Fruit fly (Drosophila melanogaster) whole organism, prepupa: ENCODE measurements around the gene Lztr1.
A peak's percentile ranks its signal among the peaks of the same experiment; 100 is the strongest.

Source experiments
- Blimp-1 ChIP-seq: fragments of 200-800 bp; sonication (Bioruptor generic); optimal IDR thresholded peaks from 3 replicates; lab custom pipeline; 2017; ENCODE audit warnings: missing biosample characterization, missing genetic modification characterization, mild to moderate bottlenecking, moderate library complexity, missing genetic modification reagents
- CG10631 ChIP-seq: fragments of 200-800 bp; sonication (Bioruptor generic); optimal IDR thresholded peaks from 2 replicates; lab custom pipeline; 2016; ENCODE audit warnings: missing biosample characterization, missing genetic modification characterization
- CG11762 ChIP-seq: fragments of 200-800 bp; sonication (Bioruptor generic); optimal IDR thresholded peaks from 3 replicates; lab custom pipeline; 2016; ENCODE audit warnings: missing biosample characterization, missing genetic modification characterization; ENCODE audit not compliant: insufficient read depth
- CG15336 ChIP-seq: fragments of 200-800 bp; sonication (Bioruptor generic); IDR thresholded peaks from 2 replicates; pipeline ENCODE4 v1.3.6; 2022; ENCODE audit warnings: missing biosample characterization, missing genetic modification characterization
- CG3032 ChIP-seq: fragments of 200-800 bp; optimal IDR thresholded peaks from 2 replicates; lab custom pipeline; 2019; ENCODE audit warnings: missing biosample characterization, mild to moderate bottlenecking, missing genetic modification characterization, moderate library complexity
- CG31627 ChIP-seq: fragments of 200-800 bp; sonication (Bioruptor generic); optimal IDR thresholded peaks from 3 replicates; lab custom pipeline; 2016; ENCODE audit warnings: missing biosample characterization, missing genetic modification characterization
- CG4318 ChIP-seq: fragments of 200-800 bp; sonication (Bioruptor generic); optimal IDR thresholded peaks from 3 replicates; lab custom pipeline; 2017; ENCODE audit warnings: missing biosample characterization, mild to moderate bottlenecking, missing genetic modification characterization
- CG6792 ChIP-seq: fragments of 200-800 bp; sonication (Bioruptor generic); optimal IDR thresholded peaks from 3 replicates; lab custom pipeline; 2016; ENCODE audit warnings: missing biosample characterization, missing genetic modification characterization
- CG7368 ChIP-seq: fragments of 200-800 bp; sonication (Bioruptor generic); optimal IDR thresholded peaks from 3 replicates; lab custom pipeline; 2016; ENCODE audit warnings: missing biosample characterization, missing genetic modification characterization
- CG8119 ChIP-seq: fragments of 200-800 bp; sonication (Bioruptor generic); IDR thresholded peaks from 3 replicates; pipeline ENCODE4 v1.3.6; 2022; ENCODE audit warnings: missing biosample characterization, missing genetic modification characterization
- CG9139 ChIP-seq: fragments of 200-800 bp; sonication (Bioruptor generic); optimal IDR thresholded peaks from 3 replicates; lab custom pipeline; 2017; ENCODE audit warnings: missing biosample characterization, mild to moderate bottlenecking, missing genetic modification characterization
- Eip78C ChIP-seq: fragments of 200-800 bp; sonication (Bioruptor generic); peaks from one replicate; lab custom pipeline; 2016; ENCODE audit warnings: missing biosample characterization, missing genetic modification characterization
- Eip93F ChIP-seq: fragments of 200-800 bp; sonication (Bioruptor generic); optimal IDR thresholded peaks from 2 replicates; lab custom pipeline; 2016; ENCODE audit warnings: missing biosample characterization, mild to moderate bottlenecking, missing genetic modification characterization
- Ets96B ChIP-seq: fragments of 200-800 bp; optimal IDR thresholded peaks from 2 replicates; lab custom pipeline; 2019; ENCODE audit warnings: missing biosample characterization, mild to moderate bottlenecking, missing genetic modification characterization, moderate library complexity
- Hr38 ChIP-seq: sonication (Bioruptor generic); optimal IDR thresholded peaks from 2 replicates; lab custom pipeline; 2016; ENCODE audit warnings: missing biosample characterization, missing genetic modification characterization
- Hr39 ChIP-seq: fragments of 200-800 bp; sonication (Bioruptor generic); optimal IDR thresholded peaks from 2 replicates; lab custom pipeline; 2016; ENCODE audit warnings: missing biosample characterization, missing genetic modification characterization
- Hr4 ChIP-seq: fragments of 200-800 bp; sonication (Bioruptor generic); optimal IDR thresholded peaks from 3 replicates; lab custom pipeline; 2016; ENCODE audit warnings: missing biosample characterization, missing genetic modification characterization
- Lpt ChIP-seq: fragments of 200-800 bp; sonication (Bioruptor generic); optimal IDR thresholded peaks from 3 replicates; lab custom pipeline; 2016; ENCODE audit warnings: missing biosample characterization, missing genetic modification characterization
- OdsH ChIP-seq: fragments of 200-800 bp; sonication (Bioruptor generic); optimal IDR thresholded peaks from 3 replicates; lab custom pipeline; 2016; ENCODE audit warnings: missing biosample characterization, missing genetic modification characterization
- Smox ChIP-seq: fragments of 200-800 bp; sonication (Bioruptor generic); optimal IDR thresholded peaks from 3 replicates; lab custom pipeline; 2016; ENCODE audit warnings: missing biosample characterization, missing genetic modification characterization
- Sox102F ChIP-seq: fragments of 200-800 bp; sonication (Bioruptor generic); optimal IDR thresholded peaks from 2 replicates; lab custom pipeline; 2016; ENCODE audit warnings: missing biosample characterization, mild to moderate bottlenecking, missing genetic modification characterization
- Sox15 ChIP-seq: fragments of 200-800 bp; sonication (Bioruptor generic); optimal IDR thresholded peaks from 3 replicates; lab custom pipeline; 2016; ENCODE audit warnings: missing biosample characterization, missing genetic modification characterization
- achi ChIP-seq: fragments of 200-800 bp; sonication (Bioruptor generic); optimal IDR thresholded peaks from 3 replicates; lab custom pipeline; 2016; ENCODE audit warnings: missing biosample characterization, missing genetic modification characterization
- acj6 ChIP-seq: fragments of 200-800 bp; sonication (Bioruptor generic); optimal IDR thresholded peaks from 3 replicates; lab custom pipeline; 2016; ENCODE audit warnings: missing biosample characterization, missing genetic modification characterization
- cyc ChIP-seq: fragments of 200-800 bp; sonication (Bioruptor generic); optimal IDR thresholded peaks from 3 replicates; lab custom pipeline; 2016; ENCODE audit warnings: missing biosample characterization, missing genetic modification characterization
- dsx ChIP-seq: fragments of 200-800 bp; optimal IDR thresholded peaks from 3 replicates; lab custom pipeline; 2019; ENCODE audit warnings: missing biosample characterization, mild to moderate bottlenecking, missing genetic modification characterization, moderate library complexity; ENCODE audit not compliant: poor library complexity, severe bottlenecking
- eg ChIP-seq: fragments of 200-800 bp; sonication (Bioruptor generic); IDR thresholded peaks from 3 replicates; pipeline ENCODE4 v1.3.6; 2022; ENCODE audit warnings: missing biosample characterization, missing genetic modification characterization
- esn ChIP-seq: fragments of 200-800 bp; sonication (Bioruptor generic); optimal IDR thresholded peaks from 2 replicates; lab custom pipeline; 2016; ENCODE audit warnings: missing biosample characterization, mild to moderate bottlenecking, missing genetic modification characterization, moderate library complexity
- fd59A ChIP-seq: fragments of 200-800 bp; sonication (Bioruptor generic); optimal IDR thresholded peaks from 2 replicates; lab custom pipeline; 2017; ENCODE audit warnings: missing biosample characterization, mild to moderate bottlenecking, missing genetic modification characterization, missing genetic modification reagents
- lz ChIP-seq: fragments of 200-800 bp; sonication (Bioruptor generic); optimal IDR thresholded peaks from 3 replicates; lab custom pipeline; 2016; ENCODE audit warnings: missing biosample characterization, missing genetic modification characterization
- pdm3 ChIP-seq: fragments of 200-800 bp; sonication (Bioruptor generic); optimal IDR thresholded peaks from 3 replicates; lab custom pipeline; 2016; ENCODE audit warnings: missing biosample characterization, missing genetic modification characterization
- salr ChIP-seq, 2 experiments: fragments of 200-800 bp; sonication (Bioruptor generic); optimal IDR thresholded peaks; 3 replicates each; lab custom pipeline; 2016 to 2018; ENCODE audit warnings: missing biosample characterization in 2 of 2, missing genetic modification characterization in 2 of 2, mild to moderate bottlenecking in 1 of 2
- spab ChIP-seq: fragments of 200-800 bp; sonication (Bioruptor generic); optimal IDR thresholded peaks from 2 replicates; lab custom pipeline; 2017; ENCODE audit warnings: missing biosample characterization, mild to moderate bottlenecking, missing genetic modification characterization, missing genetic modification reagents
- ss ChIP-seq, 2 experiments: fragments of 200-800 bp; sonication (Bioruptor generic); optimal IDR thresholded peaks; 2 replicates in 1 of 2; 3 replicates in 1 of 2; lab custom pipeline; 2017 to 2018; ENCODE audit warnings: mild to moderate bottlenecking in 2 of 2, missing biosample characterization in 2 of 2, missing genetic modification characterization in 2 of 2, moderate library complexity in 1 of 2
- svp ChIP-seq: fragments of 200-800 bp; sonication (Bioruptor generic); peaks from one replicate; lab custom pipeline; 2016; ENCODE audit warnings: missing biosample characterization, missing genetic modification characterization
- vri ChIP-seq: fragments of 200-800 bp; sonication (Bioruptor generic); optimal IDR thresholded peaks from 3 replicates; lab custom pipeline; 2016; ENCODE audit warnings: missing biosample characterization, mild to moderate bottlenecking, missing genetic modification characterization

Lztr1 gene

DNA sequence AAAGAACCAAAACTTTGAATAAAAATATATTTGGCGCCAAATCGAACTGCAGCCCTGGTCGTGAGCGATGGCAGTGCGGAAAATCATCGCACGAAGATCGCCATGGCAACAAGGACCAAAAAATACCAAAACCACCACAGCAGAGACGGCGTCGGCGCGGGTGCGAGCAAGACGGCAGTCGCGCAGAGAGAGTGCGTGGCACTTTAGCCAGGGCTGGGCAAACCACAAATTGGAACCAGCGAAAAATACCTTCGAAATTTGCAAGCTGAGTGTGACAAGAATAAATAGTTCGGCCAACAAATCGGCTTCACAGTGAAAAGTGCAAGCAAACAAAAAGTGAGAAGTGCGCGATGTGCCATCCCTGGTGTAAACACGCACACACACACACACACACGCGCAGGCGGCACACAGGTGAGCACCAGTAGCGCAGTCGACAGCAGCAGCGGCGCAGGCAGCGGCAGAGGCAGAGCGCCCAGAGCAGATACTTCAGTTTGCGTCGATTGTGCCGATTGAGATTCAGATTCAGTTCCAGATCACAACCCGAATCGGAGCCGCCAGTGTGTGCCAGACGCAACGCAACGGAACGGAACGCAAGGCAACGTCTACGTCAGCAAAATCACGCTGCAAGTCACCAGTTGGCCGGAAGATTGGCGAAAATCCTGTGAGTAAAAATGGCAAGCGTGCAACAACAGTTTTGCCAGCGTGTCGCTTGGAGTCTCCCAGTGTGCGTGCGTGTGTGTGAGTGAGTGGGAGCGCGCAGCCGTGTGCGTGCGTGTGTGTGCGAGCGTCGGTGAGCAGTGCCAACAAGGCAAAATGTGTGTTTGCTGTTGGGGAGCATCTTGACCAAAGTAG lies 7.9 kb upstream of the Lztr1 start, which contains the start of gene TRAM (continued):
- peak; percentile 93 for TF ChIP-seq Sox102F (GFP tag; lab: Kevin White, UChicago)
- TF ChIP-seq cyc (GFP tag; lab: Kevin White, UChicago): peak; percentile 97
- TF ChIP-seq Eip78C (GFP tag; lab: Kevin White, UChicago): peak; percentile 98
- peak; percentile 98 for TF ChIP-seq CG10631 (GFP tag; lab: Kevin White, UChicago)
- TF ChIP-seq Hr4 (GFP tag; lab: Kevin White, UChicago): peak; percentile 98
- TF ChIP-seq Ets96B: peak; percentile 97
- TF ChIP-seq dsx (GFP tag; lab: Kevin White, UChicago): peak; percentile 94
- peak; percentile 99 for TF ChIP-seq CG15336 (GFP tag; lab: Robert Waterston, UW)
- peak; percentile 92 for TF ChIP-seq Blimp-1 (GFP tag; lab: Kevin White, UChicago)
- peak; percentile 97 for TF ChIP-seq pdm3 (GFP tag; lab: Kevin White, UChicago)

- no peak for TF ChIP-seq CG10631 (GFP tag; lab: Kevin White, UChicago)
- TF ChIP-seq Hr39 (GFP tag; lab: Kevin White, UChicago): no peak
- no peak for TF ChIP-seq CG31627 (GFP tag; lab: Kevin White, UChicago)
- TF ChIP-seq CG7368 (GFP tag; lab: Kevin White, UChicago): no peak
- no peak for TF ChIP-seq CG4318 (GFP tag; lab: Kevin White, UChicago)
- no peak for TF ChIP-seq achi (GFP tag; lab: Kevin White, UChicago)
- TF ChIP-seq OdsH (GFP tag; lab: Kevin White, UChicago): no peak
- no peak for TF ChIP-seq esn (GFP tag; lab: Kevin White, UChicago)
- TF ChIP-seq ss (GFP tag; optimal IDR thresholded peaks at IDR 0.05; lab: Kevin White, UChicago): no peak
Observed at dm6 chrX:933997-934396, 6.6 kb upstream of the Lztr1 start.

- TF ChIP-seq Eip93F (GFP tag; lab: Kevin White, UChicago) (no peak), svp (GFP tag; lab: Kevin White, UChicago) (no peak), pdm3 (GFP tag; lab: Kevin White, UChicago) (no peak), CG15336 (GFP tag; lab: Robert Waterston, UW) (no peak), CG8119 (GFP tag; lab: Robert Waterston, UW) (no peak), Lpt (no peak), dsx (GFP tag; lab: Kevin White, UChicago) (no peak), Smox (GFP tag; lab: Kevin White, UChicago) (no peak), CG6792 (GFP tag; lab: Kevin White, UChicago) (no peak), acj6 (GFP tag; lab: Kevin White, UChicago) (no peak), Hr38 (no peak), eg (GFP tag; lab: Robert Waterston, UW) (no peak), CG9139 (GFP tag; lab: Kevin White, UChicago) (no peak), esn (GFP tag; lab: Kevin White, UChicago) (no peak), achi (GFP tag; lab: Kevin White, UChicago) (no peak), CG7368 (GFP tag; lab: Kevin White, UChicago) (no peak), Sox15 (GFP tag; lab: Kevin White, UChicago) (no peak), OdsH (GFP tag; lab: Kevin White, UChicago) (no peak)
Observed at dm6 chrX:932859-933258, 5.5 kb upstream of the Lztr1 start.

dm6 chrX:932166-932565 lies 4.8 kb upstream of the Lztr1 start, which contains the start of the genes CG32815 and CG3706:
CG32815 (plus strand) TSS chrX:932466.
CG3706 (minus strand) TSS chrX:932475.
- no peak for TF ChIP-seq spab (GFP tag; lab: Kevin White, UChicago)
- no peak for TF ChIP-seq dsx (GFP tag; lab: Kevin White, UChicago)
- no peak for TF ChIP-seq vri (GFP tag; lab: Kevin White, UChicago)
- no peak for TF ChIP-seq Eip78C (GFP tag; lab: Kevin White, UChicago)
- no peak for TF ChIP-seq CG11762 (GFP tag; lab: Kevin White, UChicago)
- TF ChIP-seq cyc (GFP tag; lab: Kevin White, UChicago): no peak
- TF ChIP-seq Sox15 (GFP tag; lab: Kevin White, UChicago): no peak
- no peak for TF ChIP-seq Hr38
- no peak for TF ChIP-seq CG6792 (GFP tag; lab: Kevin White, UChicago)
- no peak for TF ChIP-seq CG15336 (GFP tag; lab: Robert Waterston, UW)
- TF ChIP-seq fd59A (GFP tag; lab: Kevin White, UChicago): no peak
- no peak for TF ChIP-seq OdsH (GFP tag; lab: Kevin White, UChicago)
- no peak for TF ChIP-seq lz (GFP tag; lab: Kevin White, UChicago)
- no peak for TF ChIP-seq pdm3 (GFP tag; lab: Kevin White, UChicago)
- TF ChIP-seq salr (GFP tag; optimal IDR thresholded peaks at IDR 0.05; lab: Kevin White, UChicago): no peak
- TF ChIP-seq CG3032 (tag; lab: Kevin White, UChicago): no peak
